Fruit fly (Drosophila melanogaster) whole organism: ENCODE measurements around the gene CG6931.

Experiments
- CG8478 ChIP-seq: fragments of >200 bp; optimal IDR thresholded peaks from 2 replicates; lab custom pipeline; 2018; ENCODE audit warnings: inconsistent platforms
- EcR ChIP-seq, 2 experiments: fragments of >200 bp; optimal IDR thresholded peaks; 2 replicates each; lab custom pipeline; 2017; ENCODE audit warnings: missing biosample characterization in 2 of 2, missing genetic modification characterization in 2 of 2, missing genetic modification reagents in 2 of 2
- pan ChIP-seq: fragments of >200 bp; optimal IDR thresholded peaks from 2 replicates; lab custom pipeline; 2017
- psq ChIP-seq: fragments of >200 bp; optimal IDR thresholded peaks from 2 replicates; lab custom pipeline; 2017

DNA sequence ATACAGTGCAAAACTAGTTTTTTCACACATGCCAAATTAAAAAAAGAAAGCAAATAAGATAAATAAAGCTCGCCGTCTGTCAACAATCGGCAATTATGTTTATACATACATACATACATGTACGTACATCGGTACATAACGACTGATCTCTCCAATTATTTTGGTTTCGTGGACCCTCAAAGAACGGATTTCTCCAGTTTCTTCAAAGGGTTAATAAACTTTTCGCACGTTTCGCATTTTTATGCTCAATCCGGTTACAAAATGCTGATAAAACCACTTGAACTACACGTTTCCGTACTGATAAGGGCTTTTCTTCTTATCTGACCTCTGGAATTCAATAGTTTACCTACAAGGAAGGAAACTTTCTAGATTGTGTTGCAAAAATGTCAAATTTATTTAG is 12.9 kb downstream of the CG6931 start:
- TF ChIP-seq pan (lab: Kevin White, UChicago), result no peak
- no peak for TF ChIP-seq CG8478 (lab: Kevin White, UChicago)
- TF ChIP-seq psq (lab: Kevin White, UChicago), result no peak
- no peak for TF ChIP-seq EcR (GFP tag; optimal IDR thresholded peaks at IDR 0.05; lab: Kevin White, UChicago)
